Worm (Caenorhabditis elegans) whole organism, young adult: ENCODE results near the gene C25H3.10.

Experiments used
- B0261.1 ChIP-seq: sonication (generic microtip); optimal IDR thresholded peaks from 2 replicates; lab custom pipeline; 2016; ENCODE audit warnings: mild to moderate bottlenecking, missing genetic modification characterization, moderate library complexity, missing compliant biosample characterization
- C17E4.6 ChIP-seq: fragments of 200-800 bp; sonication (Bioruptor generic); IDR thresholded peaks from 2 replicates; pipeline ENCODE4 v1.3.6; 2022; ENCODE audit warnings: missing genetic modification reagents, missing genetic modification characterization, missing compliant biosample characterization
- F37B4.10 ChIP-seq: fragments of 200-800 bp; sonication (Bioruptor generic); IDR thresholded peaks from 2 replicates; pipeline ENCODE4 v1.3.6; 2022; ENCODE audit warnings: missing genetic modification characterization, missing compliant biosample characterization
- F39B2.1 ChIP-seq: fragments of 200-800 bp; sonication (Bioruptor generic); IDR thresholded peaks from 2 replicates; pipeline ENCODE4 v1.3.6; 2022; ENCODE audit warnings: missing genetic modification reagents, missing genetic modification characterization, missing compliant biosample characterization
- F49E8.2 ChIP-seq: sonication (generic microtip); optimal IDR thresholded peaks from 3 replicates; lab custom pipeline; 2017; ENCODE audit warnings: missing genetic modification characterization, mild to moderate bottlenecking, missing compliant biosample characterization, antibody characterized with exemption, moderate library complexity; ENCODE audit not compliant: insufficient read depth
- K11D2.4 ChIP-seq: fragments of 200-800 bp; sonication (Bioruptor generic); IDR thresholded peaks from 2 replicates; pipeline ENCODE4 v1.3.6; 2022; ENCODE audit warnings: missing genetic modification reagents, missing genetic modification characterization, missing compliant biosample characterization
- Y53F4B.3 ChIP-seq: fragments of 200-800 bp; sonication (Bioruptor generic); IDR thresholded peaks from 2 replicates; pipeline ENCODE4 v1.3.6; 2022; ENCODE audit warnings: missing genetic modification reagents, missing genetic modification characterization, missing compliant biosample characterization
- Y53G8AR.9 ChIP-seq: fragments of 200-800 bp; sonication (Bioruptor generic); conservative IDR thresholded peaks from 2 replicates; pipeline ENCODE4 v1.3.6; 2022; ENCODE audit warnings: missing genetic modification reagents, missing genetic modification characterization, missing compliant biosample characterization
- Y67H2A.10 ChIP-seq: fragments of 200-800 bp; sonication (Bioruptor generic); conservative IDR thresholded peaks from 2 replicates; pipeline ENCODE4 v1.3.6; 2022; ENCODE audit warnings: missing genetic modification reagents, missing genetic modification characterization, missing compliant biosample characterization
- aptf-3 ChIP-seq: fragments of 200-800 bp; sonication (Bioruptor generic); IDR thresholded peaks from 2 replicates; pipeline ENCODE4 v1.3.6; 2022; ENCODE audit warnings: missing genetic modification characterization, missing compliant biosample characterization
- attf-5 ChIP-seq: fragments of 200-800 bp; sonication (Bioruptor generic); optimal IDR thresholded peaks from 2 replicates; lab custom pipeline; 2018; ENCODE audit warnings: mild to moderate bottlenecking, missing genetic modification characterization, missing compliant biosample characterization
- ccch-3 ChIP-seq: fragments of 200-800 bp; sonication (Bioruptor generic); optimal IDR thresholded peaks from 2 replicates; lab custom pipeline; 2018; ENCODE audit warnings: mild to moderate bottlenecking, missing genetic modification characterization, missing compliant biosample characterization
- ceh-100 ChIP-seq: fragments of 200-800 bp; sonication (Bioruptor generic); IDR thresholded peaks from 2 replicates; pipeline ENCODE4 v1.3.6; 2022; ENCODE audit warnings: missing genetic modification reagents, missing genetic modification characterization, missing compliant biosample characterization
- dox-1 ChIP-seq: fragments of 200-800 bp; sonication (Bioruptor generic); IDR thresholded peaks from 2 replicates; pipeline ENCODE4 v1.3.6; 2022; ENCODE audit warnings: missing genetic modification reagents, missing genetic modification characterization, missing compliant biosample characterization
- ets-4 ChIP-seq: fragments of 200-800 bp; sonication (Bioruptor generic); optimal IDR thresholded peaks from 2 replicates; lab custom pipeline; 2018; ENCODE audit warnings: mild to moderate bottlenecking, missing genetic modification characterization, missing compliant biosample characterization
- gei-17 ChIP-seq: fragments of 200-800 bp; sonication (Bioruptor generic); optimal IDR thresholded peaks from 2 replicates; lab custom pipeline; 2018; ENCODE audit warnings: mild to moderate bottlenecking, missing genetic modification characterization, missing compliant biosample characterization
- hlh-26 ChIP-seq: fragments of 200-800 bp; sonication (Bioruptor generic); conservative IDR thresholded peaks from 2 replicates; pipeline ENCODE4 v1.3.6; 2022; ENCODE audit warnings: missing genetic modification reagents, missing genetic modification characterization, missing compliant biosample characterization
- hmg-20 ChIP-seq: fragments of 200-800 bp; sonication (Bioruptor generic); IDR thresholded peaks from 2 replicates; pipeline ENCODE4 v1.3.6; 2022; ENCODE audit warnings: missing genetic modification reagents, missing genetic modification characterization, missing compliant biosample characterization
- let-607 ChIP-seq, 2 experiments: fragments of 200-800 bp in 1 of 2; sonication (Bioruptor generic) in 1 of 2; sonication (generic microtip) in 1 of 2; optimal IDR thresholded peaks; 2 replicates each; lab custom pipeline; 2016 to 2018; ENCODE audit warnings: mild to moderate bottlenecking in 2 of 2, missing compliant biosample characterization in 2 of 2, missing genetic modification characterization in 2 of 2, moderate library complexity in 2 of 2, missing genotype in 1 of 2
- lin-26 ChIP-seq: fragments of 200-800 bp; sonication (Bioruptor generic); IDR thresholded peaks from 2 replicates; pipeline ENCODE4 v1.3.6; 2022; ENCODE audit warnings: missing genetic modification reagents, missing genetic modification characterization, missing compliant biosample characterization
- madf-3 ChIP-seq: fragments of 200-800 bp; sonication (Bioruptor generic); IDR thresholded peaks from 2 replicates; pipeline ENCODE4 v1.3.6; 2022; ENCODE audit warnings: missing genetic modification reagents, missing genetic modification characterization, missing compliant biosample characterization
- madf-6 ChIP-seq: fragments of 200-800 bp; sonication (Bioruptor generic); IDR thresholded peaks from 2 replicates; pipeline ENCODE4 v1.3.6; 2022; ENCODE audit warnings: missing genetic modification reagents, missing genetic modification characterization, missing compliant biosample characterization
- nfyb-1 ChIP-seq: fragments of 200-800 bp; sonication (Bioruptor generic); IDR thresholded peaks from 2 replicates; pipeline ENCODE4 v1.3.6; 2022; ENCODE audit warnings: missing genetic modification reagents, missing genetic modification characterization, missing compliant biosample characterization
- nhr-179 ChIP-seq: sonication (generic microtip); optimal IDR thresholded peaks from 2 replicates; lab custom pipeline; 2016; ENCODE audit warnings: mild to moderate bottlenecking, missing genetic modification characterization, missing compliant biosample characterization
- pha-4 ChIP-seq: fragments of 150-350 bp; sonication (generic microtip); optimal IDR thresholded peaks from 2 replicates; lab custom pipeline; 2014; ENCODE audit warnings: missing biosample characterization, missing genetic modification reagents, missing genetic modification characterization
- rcor-1 ChIP-seq: fragments of 200-800 bp; sonication (Bioruptor generic); IDR thresholded peaks from 2 replicates; pipeline ENCODE4 v1.3.6; 2022; ENCODE audit warnings: missing genetic modification reagents, missing genetic modification characterization, missing compliant biosample characterization
- tbx-9 ChIP-seq: sonication (generic microtip); optimal IDR thresholded peaks from 2 replicates; lab custom pipeline; 2016; ENCODE audit warnings: borderline replicate concordance, missing genetic modification characterization, inconsistent platforms, missing compliant biosample characterization
- tlf-1 ChIP-seq: fragments of 200-800 bp; sonication (Bioruptor generic); optimal IDR thresholded peaks from 2 replicates; lab custom pipeline; 2018; ENCODE audit warnings: mild to moderate bottlenecking, missing genetic modification characterization, missing compliant biosample characterization
- unc-62 ChIP-seq: fragments of 150-350 bp; optimal IDR thresholded peaks from 2 replicates; lab custom pipeline; 2014; ENCODE audit warnings: missing biosample characterization, missing genetic modification reagents, missing genetic modification characterization
- zfh-2 ChIP-seq: fragments of 200-800 bp; sonication (Bioruptor generic); conservative IDR thresholded peaks from 2 replicates; pipeline ENCODE4 v1.3.6; 2022; ENCODE audit warnings: missing genetic modification reagents, missing genetic modification characterization, missing compliant biosample characterization
- ztf-25 ChIP-seq: fragments of 200-800 bp; sonication (Bioruptor generic); IDR thresholded peaks from 2 replicates; pipeline ENCODE4 v1.3.6; 2022; ENCODE audit warnings: missing genetic modification reagents, missing genetic modification characterization, missing compliant biosample characterization
- ztf-3 ChIP-seq: fragments of 200-800 bp; sonication (Bioruptor generic); optimal IDR thresholded peaks from 2 replicates; lab custom pipeline; 2018; ENCODE audit warnings: mild to moderate bottlenecking, missing genetic modification characterization, missing compliant biosample characterization

The C25H3.10 gene

ce11 chrII:5735744-5736143, 37.0 kb upstream of the C25H3.10 start (continued):
- TF ChIP-seq ets-4 (no peak), tbx-9 (no peak), unc-62 (GFP tag; lab: Kevin White, UChicago) (no peak), B0261.1 (no peak), hmg-20 (GFP tag; lab: Robert Waterston, UW) (no peak)

ce11 chrII:5734883-5735282, 36.1 kb upstream of the C25H3.10 start:
- TF ChIP-seq attf-5 (GFP tag; lab: Kevin White, UChicago), result no peak
- TF ChIP-seq rcor-1 (GFP tag; lab: Robert Waterston, UW), result no peak
- no peak for TF ChIP-seq C17E4.6 (GFP tag; lab: Robert Waterston, UW)
- TF ChIP-seq madf-6 (GFP tag; lab: Robert Waterston, UW), result no peak
- no peak for TF ChIP-seq K11D2.4
- TF ChIP-seq ets-4, result no peak
- TF ChIP-seq ztf-3 (GFP tag; lab: Kevin White, UChicago), result no peak
- no peak for TF ChIP-seq ztf-25 (GFP tag; lab: Robert Waterston, UW)

- TF ChIP-seq F37B4.10 (GFP tag; lab: Robert Waterston, UW) (no peak), madf-3 (GFP tag; lab: Robert Waterston, UW) (no peak), F49E8.2 (tag; lab: Kevin White, UChicago) (no peak), Y67H2A.10 (GFP tag; lab: Robert Waterston, UW) (no peak), Y53F4B.3 (GFP tag; lab: Robert Waterston, UW) (no peak), F39B2.1 (GFP tag; lab: Robert Waterston, UW) (no peak), Y53G8AR.9 (GFP tag; lab: Robert Waterston, UW) (no peak), hlh-26 (no peak), gei-17 (GFP tag; lab: Kevin White, UChicago) (no peak), ceh-100 (GFP tag; lab: Robert Waterston, UW) (no peak), tlf-1 (GFP tag; lab: Kevin White, UChicago) (no peak), let-607 (tag; optimal IDR thresholded peaks at IDR 0.05; lab: Kevin White, UChicago) (no peak), nhr-179 (tag; lab: Kevin White, UChicago) (no peak), dox-1 (GFP tag; lab: Robert Waterston, UW) (no peak), nfyb-1 (no peak), aptf-3 (no peak), ccch-3 (GFP tag; lab: Kevin White, UChicago) (no peak), lin-26 (GFP tag; lab: Robert Waterston, UW) (no peak), zfh-2 (GFP tag; lab: Robert Waterston, UW) (no peak), hmg-20 (GFP tag; lab: Robert Waterston, UW) (no peak)
Measured at ce11 chrII:5730343-5731083, 31.7 kb upstream of the C25H3.10 start, which contains the start of the genes C18A3.7 and C18A3.11. Gene C18A3.7 (minus strand): TSS chrII:5730443. Gene C18A3.11 (plus strand): TSS chrII:5731033.

ce11 chrII:5727707-5728106, 28.9 kb upstream of the C25H3.10 start, which contains the start of gene rab-3:
Gene rab-3 (minus strand): TSS chrII:5727853.
- no peak for TF ChIP-seq pha-4
- TF ChIP-seq tbx-9, result no peak
